Fruit fly (Drosophila melanogaster) whole organism, wandering third instar larva: ENCODE measurements around the gene CG12983.

ENCODE experiments used
- CG32264 ChIP-seq: fragments of 200-800 bp; sonication (Bioruptor generic); optimal IDR thresholded peaks from 2 replicates; lab custom pipeline; 2016; ENCODE audit warnings: missing biosample characterization, missing genetic modification characterization
- CG9705 ChIP-seq: fragments of 200-800 bp; sonication (Bioruptor generic); optimal IDR thresholded peaks from 2 replicates; lab custom pipeline; 2018; ENCODE audit warnings: missing biosample characterization, mild to moderate bottlenecking, missing genetic modification characterization
- CrebA ChIP-seq: fragments of 200-800 bp; sonication (Bioruptor generic); optimal IDR thresholded peaks from 2 replicates; lab custom pipeline; 2016; ENCODE audit warnings: missing biosample characterization, mild to moderate bottlenecking, missing genetic modification characterization, borderline replicate concordance
- Dfd ChIP-seq: fragments of >200 bp; optimal IDR thresholded peaks from 2 replicates; lab custom pipeline; 2017; ENCODE audit warnings: missing biosample characterization, missing genetic modification characterization
- Dif ChIP-seq: fragments of 200-275, 200-300 bp; sonication (Bioruptor generic); optimal IDR thresholded peaks from 2 replicates; lab custom pipeline; 2018; ENCODE audit warnings: missing biosample characterization, missing genetic modification characterization; ENCODE audit not compliant: partially characterized antibody
- HLH106 ChIP-seq: fragments of 200-800 bp; optimal IDR thresholded peaks from 3 replicates; lab custom pipeline; 2019; ENCODE audit warnings: missing biosample characterization, mild to moderate bottlenecking, missing genetic modification characterization, moderate library complexity
- Hr83 ChIP-seq: fragments of 200-300 bp; sonication (Bioruptor generic); optimal IDR thresholded peaks from 2 replicates; lab custom pipeline; 2016; ENCODE audit warnings: missing biosample characterization, mild to moderate bottlenecking, missing genetic modification characterization, moderate library complexity; ENCODE audit not compliant: poor library complexity, severe bottlenecking
- Jra ChIP-seq: sonication (Bioruptor generic); optimal IDR thresholded peaks from 2 replicates; lab custom pipeline; 2016; ENCODE audit warnings: missing biosample characterization, missing genetic modification characterization
- Mio ChIP-seq: sonication (Bioruptor generic); optimal IDR thresholded peaks from 2 replicates; lab custom pipeline; 2016; ENCODE audit warnings: missing biosample characterization, missing genetic modification characterization
- Myc ChIP-seq: fragments of >200 bp; optimal IDR thresholded peaks from 2 replicates; lab custom pipeline; 2017
- N ChIP-seq: fragments of >200 bp; optimal IDR thresholded peaks from 2 replicates; lab custom pipeline; 2018; ENCODE audit warnings: missing biosample characterization, missing external identifiers, missing genetic modification characterization
- OdsH ChIP-seq: fragments of 200-800 bp; sonication (Bioruptor generic); optimal IDR thresholded peaks from 2 replicates; lab custom pipeline; 2016; ENCODE audit warnings: missing biosample characterization, mild to moderate bottlenecking, missing genetic modification characterization
- Rel ChIP-seq, 2 experiments: fragments of 200-800 bp; sonication (Bioruptor generic) in 1 of 2; optimal IDR thresholded peaks; 2 replicates in 1 of 2; 3 replicates in 1 of 2; lab custom pipeline; 2016 to 2019; ENCODE audit warnings: mild to moderate bottlenecking in 2 of 2, missing biosample characterization in 2 of 2, missing genetic modification characterization in 2 of 2, moderate library complexity in 1 of 2
- Sp1 ChIP-seq: fragments of 200-800 bp; sonication (Bioruptor generic); optimal IDR thresholded peaks from 3 replicates; lab custom pipeline; 2019; ENCODE audit warnings: missing biosample characterization, mild to moderate bottlenecking, missing genetic modification characterization, moderate library complexity
- Vsx2 ChIP-seq: fragments of 200-300, 225-300 bp; sonication (Bioruptor generic); optimal IDR thresholded peaks from 2 replicates; lab custom pipeline; 2018; ENCODE audit warnings: missing biosample characterization, missing genetic modification characterization; ENCODE audit not compliant: partially characterized antibody
- br ChIP-seq: fragments of 200-800 bp; sonication (Bioruptor generic); optimal IDR thresholded peaks from 2 replicates; lab custom pipeline; 2016; ENCODE audit warnings: missing biosample characterization, missing genetic modification characterization
- brk ChIP-seq: fragments of 200-800 bp; sonication (Bioruptor generic); optimal IDR thresholded peaks from 2 replicates; lab custom pipeline; 2016; ENCODE audit warnings: missing biosample characterization, mild to moderate bottlenecking, missing genetic modification characterization
- dl ChIP-seq, 2 experiments: fragments of 175-275, 200-275 bp in 1 of 2; fragments of 200-275 bp in 1 of 2; sonication (Bioruptor generic); optimal IDR thresholded peaks; lab custom pipeline; 2018; ENCODE audit warnings: mild to moderate bottlenecking in 2 of 2, missing biosample characterization in 2 of 2, missing genetic modification characterization in 2 of 2, moderate library complexity in 2 of 2; ENCODE audit not compliant: partially characterized antibody in 2 of 2, insufficient read depth in 1 of 2
- ey ChIP-seq: fragments of 200-800 bp; sonication (Bioruptor generic); optimal IDR thresholded peaks from 2 replicates; lab custom pipeline; 2016; ENCODE audit warnings: missing biosample characterization, missing genetic modification characterization
- foxo ChIP-seq, 2 experiments: fragments of 200-800 bp; sonication (Bioruptor generic); optimal IDR thresholded peaks; 2 replicates in 1 of 2; 3 replicates in 1 of 2; lab custom pipeline; 2016 to 2017; ENCODE audit warnings: missing biosample characterization in 2 of 2, missing genetic modification characterization in 2 of 2
- fru ChIP-seq: fragments of 200-800 bp; sonication (Bioruptor generic); optimal IDR thresholded peaks from 3 replicates; lab custom pipeline; 2016; ENCODE audit warnings: missing biosample characterization, mild to moderate bottlenecking, missing genetic modification characterization
- h ChIP-seq: fragments of 200-800 bp; sonication (Bioruptor generic); optimal IDR thresholded peaks from 3 replicates; lab custom pipeline; 2016; ENCODE audit warnings: missing biosample characterization, mild to moderate bottlenecking, missing genetic modification characterization
- jim ChIP-seq: fragments of 175-275, 200-325 bp; sonication (Bioruptor generic); optimal IDR thresholded peaks from 2 replicates; lab custom pipeline; 2016; ENCODE audit warnings: missing biosample characterization, mild to moderate bottlenecking, missing genetic modification characterization
- psq ChIP-seq: fragments of 200-800 bp; sonication (Bioruptor generic); optimal IDR thresholded peaks from 3 replicates; lab custom pipeline; 2017; ENCODE audit warnings: missing biosample characterization, mild to moderate bottlenecking, missing genetic modification characterization, moderate library complexity
- rgr ChIP-seq: fragments of 200-800 bp; sonication (Bioruptor generic); optimal IDR thresholded peaks from 3 replicates; lab custom pipeline; 2016; ENCODE audit warnings: missing biosample characterization, mild to moderate bottlenecking, missing genetic modification characterization
- sage ChIP-seq: fragments of 200-800 bp; sonication (Bioruptor generic); optimal IDR thresholded peaks from 2 replicates; lab custom pipeline; 2016; ENCODE audit warnings: missing biosample characterization, mild to moderate bottlenecking, missing genetic modification characterization
- tai ChIP-seq: sonication (Bioruptor generic); optimal IDR thresholded peaks from 2 replicates; lab custom pipeline; 2016; ENCODE audit warnings: missing biosample characterization, missing genetic modification characterization
- woc ChIP-seq: sonication (Bioruptor generic); optimal IDR thresholded peaks from 2 replicates; lab custom pipeline; 2016; ENCODE audit warnings: missing biosample characterization, mild to moderate bottlenecking, missing genetic modification characterization

CG12983 gene

DNA sequence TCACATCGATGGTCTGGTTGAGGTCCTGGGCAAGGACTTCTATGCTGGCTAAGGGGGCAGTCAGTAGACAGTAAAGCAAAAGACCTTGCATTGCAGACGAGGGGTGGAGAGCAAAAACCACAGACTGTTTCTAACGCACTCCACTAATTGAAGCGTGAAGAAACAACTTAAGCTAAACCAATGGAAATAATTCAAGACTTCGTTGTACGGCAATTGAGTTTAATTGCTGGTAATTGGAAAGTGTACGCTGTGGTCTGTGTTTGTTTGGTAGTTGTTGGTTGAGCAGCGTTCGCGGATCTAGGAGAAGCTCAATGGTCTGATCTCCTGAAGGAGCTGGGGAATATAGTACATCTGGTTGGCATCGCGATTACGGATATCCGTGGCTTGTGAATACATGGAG, 4.1 kb downstream of the CG12983 start, which contains the start of gene CG10587:
CG10587 (minus strand) TSS at position 101 of the 400 bp plus-strand sequence.
- TF ChIP-seq psq (GFP tag; lab: Kevin White, UChicago) (no peak), CG32264 (GFP tag; lab: Kevin White, UChicago) (no peak), ey (GFP tag; lab: Kevin White, UChicago) (no peak), tai (GFP tag; lab: Kevin White, UChicago) (no peak), Vsx2 (no peak), foxo (GFP tag; optimal IDR thresholded peaks at IDR 0.05; lab: Kevin White, UChicago) (no peak), N (no peak), OdsH (GFP tag; lab: Kevin White, UChicago) (no peak), br (GFP tag; lab: Kevin White, UChicago) (no peak), Sp1 (GFP tag; lab: Kevin White, UChicago) (no peak), sage (GFP tag; lab: Kevin White, UChicago) (no peak), Rel (GFP tag; optimal IDR thresholded peaks at IDR 0.05; lab: Kevin White, UChicago) (no peak), Rel (tag; optimal IDR thresholded peaks at IDR 0.05; lab: Kevin White, UChicago) (no peak)

DNA sequence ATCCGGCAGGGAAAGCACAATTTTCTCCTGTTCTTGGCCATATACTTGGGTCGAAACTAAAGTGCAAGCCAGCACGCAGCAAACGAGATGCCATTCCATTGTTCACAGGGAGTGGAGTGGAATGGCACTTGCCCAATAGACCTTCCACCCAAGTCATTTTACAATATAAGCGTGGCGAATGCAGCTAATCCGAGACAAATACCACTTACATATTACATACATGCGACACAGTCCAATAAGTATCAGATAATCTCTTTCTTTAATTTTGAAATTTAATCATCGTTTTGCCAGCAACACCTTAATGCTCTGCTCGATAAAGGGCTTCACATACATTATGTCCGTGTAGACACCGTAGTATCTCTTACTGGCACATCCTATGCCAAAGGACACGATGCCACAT, 5.3 kb downstream of the CG12983 start, which contains the start of gene CG11037:
CG11037 (minus strand) TSS at position 101 of the 400 bp plus-strand sequence.
- TF ChIP-seq Hr83 (GFP tag; lab: Kevin White, UChicago) (no peak), Myc (no peak), woc (no peak), Mio (GFP tag; lab: Kevin White, UChicago) (no peak)

DNA sequence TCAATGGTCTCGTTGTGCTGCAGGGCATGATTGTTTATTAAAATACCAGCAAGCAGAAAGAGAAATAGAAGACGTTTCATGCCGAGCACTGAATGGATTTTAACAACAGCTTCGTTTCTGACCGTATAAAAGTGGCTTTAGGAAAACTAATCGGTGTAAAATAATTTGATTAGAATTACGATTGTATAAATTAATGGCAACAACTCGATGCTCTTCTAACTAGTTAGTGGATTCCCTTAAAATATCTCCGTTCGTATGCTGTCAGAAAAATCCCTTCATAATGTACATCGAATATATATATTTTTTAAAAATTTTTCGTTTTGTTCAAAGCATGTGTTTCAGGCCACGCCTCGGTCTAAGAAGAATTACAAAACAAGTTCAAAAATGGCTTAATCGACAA, 9.9 kb downstream of the CG12983 start, which contains the start of the genes Sems and CG10588:
Sems (minus strand) TSS at position 101 of the 400 bp plus-strand sequence.
CG10588 (plus strand) TSS at position 285 of the 400 bp plus-strand sequence.
- no peak for TF ChIP-seq Mio (GFP tag; lab: Kevin White, UChicago)
- TF ChIP-seq CG9705 (GFP tag; lab: Kevin White, UChicago), result no peak
- no peak for TF ChIP-seq brk
- TF ChIP-seq Rel (GFP tag; optimal IDR thresholded peaks at IDR 0.05; lab: Kevin White, UChicago), result no peak
- no peak for TF ChIP-seq Rel (tag; optimal IDR thresholded peaks at IDR 0.05; lab: Kevin White, UChicago)
- no peak for TF ChIP-seq tai (GFP tag; lab: Kevin White, UChicago)
- TF ChIP-seq Vsx2, result no peak
- TF ChIP-seq Dif (GFP tag; lab: Kevin White, UChicago), result no peak
- TF ChIP-seq HLH106 (tag; lab: Kevin White, UChicago), result no peak
- no peak for TF ChIP-seq jim

DNA sequence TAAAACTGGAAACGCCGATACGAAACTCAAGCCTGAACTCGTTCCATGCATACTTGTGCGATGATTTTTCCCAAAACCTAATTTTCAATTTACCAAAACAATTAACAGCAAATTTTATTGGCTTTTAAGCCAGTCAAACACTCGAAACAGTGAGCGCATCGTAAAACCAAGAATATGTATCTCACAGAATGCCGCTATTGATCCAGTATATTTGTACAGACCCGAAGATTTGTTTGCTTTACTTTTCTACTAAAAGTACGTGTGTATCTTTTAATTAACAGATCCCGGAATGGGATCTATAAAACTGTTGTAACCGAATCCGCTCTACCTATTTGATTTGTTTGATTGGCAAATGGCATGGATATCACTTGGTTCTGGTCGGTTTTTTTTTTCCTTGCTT, 12.4 kb downstream of the CG12983 start:
- TF ChIP-seq Jra (GFP tag; lab: Kevin White, UChicago), result no peak
- TF ChIP-seq dl (GFP tag; optimal IDR thresholded peaks at IDR 0.05; lab: Kevin White, UChicago; ENCODE audit: insufficient read depth in 1 of 2, partially characterized antibody in 2 of 2), result no peak
- no peak for TF ChIP-seq foxo (GFP tag; optimal IDR thresholded peaks at IDR 0.05; lab: Kevin White, UChicago)
- no peak for TF ChIP-seq CrebA (GFP tag; lab: Kevin White, UChicago)
- no peak for TF ChIP-seq sage (GFP tag; lab: Kevin White, UChicago)
- TF ChIP-seq, all 38 proteins: peak for 0

DNA sequence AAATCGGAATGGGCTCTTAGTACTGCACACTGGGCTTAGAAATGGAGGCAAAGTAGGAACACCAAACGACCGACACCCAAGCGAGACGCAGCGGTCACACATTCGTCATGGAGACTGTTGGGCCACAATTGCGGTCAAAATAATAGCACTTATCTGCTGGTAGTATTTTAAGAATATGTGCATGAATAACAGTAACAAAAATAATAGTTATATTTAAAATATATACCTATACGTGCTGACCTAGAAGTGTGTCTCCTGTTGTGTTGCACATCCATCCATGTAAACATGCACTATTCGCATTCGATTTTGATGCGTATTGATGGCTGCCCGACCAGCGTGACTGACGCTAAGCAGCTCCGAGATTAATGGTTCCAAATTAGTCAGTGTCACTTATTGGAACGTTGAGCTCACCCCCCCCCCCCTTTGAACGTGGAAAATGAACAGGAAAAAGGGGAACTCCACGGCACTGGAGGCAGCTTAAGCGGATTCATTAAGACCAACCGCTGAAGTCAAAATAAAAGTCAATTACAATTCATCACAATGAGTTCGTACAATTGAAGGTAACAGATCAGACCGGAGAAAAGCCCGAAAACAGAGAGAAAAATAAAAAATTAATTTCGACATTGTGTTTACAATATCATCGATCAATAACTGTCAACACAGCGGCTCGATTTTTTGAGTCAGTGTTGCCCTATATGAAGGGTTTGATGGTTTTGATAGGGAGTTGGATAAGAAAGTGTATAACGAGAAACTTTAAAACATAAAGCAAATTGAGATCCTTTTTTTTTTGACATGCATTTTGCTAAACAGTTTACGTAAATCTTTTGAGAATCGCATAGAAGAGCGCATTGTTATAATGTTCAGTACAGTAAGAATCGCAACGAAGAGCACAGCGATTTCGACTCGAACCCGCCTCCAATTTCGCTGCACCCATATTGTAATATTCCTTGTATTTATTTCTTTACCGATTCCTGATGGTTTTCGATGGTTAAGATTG, 13.6 kb downstream of the CG12983 start:
- TF ChIP-seq fru (GFP tag; lab: Kevin White, UChicago) (peak; percentile 36), CG9705 (GFP tag; lab: Kevin White, UChicago) (no peak), Dfd (GFP tag; lab: Kevin White, UChicago) (no peak), woc (peak; percentile 32), Rel (GFP tag; optimal IDR thresholded peaks at IDR 0.05; lab: Kevin White, UChicago) (no peak), Rel (tag; optimal IDR thresholded peaks at IDR 0.05; lab: Kevin White, UChicago) (peak; percentile 62), rgr (GFP tag; lab: Kevin White, UChicago) (peak; percentile 25), tai (GFP tag; lab: Kevin White, UChicago) (no peak), ey (GFP tag; lab: Kevin White, UChicago) (peak; percentile 13), CrebA (GFP tag; lab: Kevin White, UChicago) (no peak), CG32264 (GFP tag; lab: Kevin White, UChicago) (no peak), foxo (GFP tag; optimal IDR thresholded peaks at IDR 0.05; lab: Kevin White, UChicago) (peak in 1 of 2 experiments; percentile 35), psq (GFP tag; lab: Kevin White, UChicago) (peak; percentile 32), h (GFP tag; lab: Kevin White, UChicago) (peak; percentile 23), br (GFP tag; lab: Kevin White, UChicago) (peak; percentile 28)
